Worm (Caenorhabditis elegans) whole organism, late embryonic: ENCODE data around the gene pho-13.
A peak's percentile ranks its signal among the peaks of the same experiment; 100 is the strongest.

Source experiments
- C08G9.2 ChIP-seq: sonication (generic microtip); optimal IDR thresholded peaks from 2 replicates; lab custom pipeline; 2016; ENCODE audit warnings: mild to moderate bottlenecking, missing genetic modification characterization, moderate library complexity, missing compliant biosample characterization
- C38D4.7 ChIP-seq: fragments of 200-800 bp; sonication (Bioruptor generic); optimal IDR thresholded peaks from 2 replicates; lab custom pipeline; 2018; ENCODE audit warnings: mild to moderate bottlenecking, missing genetic modification characterization, moderate library complexity, missing compliant biosample characterization
- F13H6.1 ChIP-seq: sonication (generic microtip); optimal IDR thresholded peaks from 2 replicates; lab custom pipeline; 2016; ENCODE audit warnings: missing genetic modification characterization, missing compliant biosample characterization
- K09A11.1 ChIP-seq: sonication (generic microtip); optimal IDR thresholded peaks from 2 replicates; lab custom pipeline; 2017; ENCODE audit warnings: antibody characterized with exemption, mild to moderate bottlenecking, missing genetic modification characterization, missing compliant biosample characterization; ENCODE audit not compliant: insufficient read depth
- ama-1 ChIP-seq: fragments of 150-350 bp; optimal IDR thresholded peaks from 2 replicates; lab custom pipeline; 2014
- ceh-14 ChIP-seq: sonication (generic microtip); optimal IDR thresholded peaks from 2 replicates; lab custom pipeline; 2016; ENCODE audit warnings: missing genotype, missing genetic modification characterization, missing compliant biosample characterization
- ceh-18 ChIP-seq: sonication (generic microtip); optimal IDR thresholded peaks from 2 replicates; lab custom pipeline; 2016; ENCODE audit warnings: missing genetic modification characterization, missing compliant biosample characterization
- ceh-31 ChIP-seq: sonication (generic microtip); optimal IDR thresholded peaks from 2 replicates; lab custom pipeline; 2016; ENCODE audit warnings: missing genetic modification characterization, missing compliant biosample characterization
- ceh-34 ChIP-seq: sonication (generic microtip); optimal IDR thresholded peaks from 2 replicates; lab custom pipeline; 2016; ENCODE audit warnings: mild to moderate bottlenecking, missing genetic modification characterization, missing compliant biosample characterization
- ceh-6 ChIP-seq: fragments of 200-800 bp; sonication (Bioruptor generic); optimal IDR thresholded peaks from 2 replicates; lab custom pipeline; 2018; ENCODE audit warnings: mild to moderate bottlenecking, missing genetic modification characterization, missing compliant biosample characterization
- dmd-4 ChIP-seq: sonication (generic microtip); optimal IDR thresholded peaks from 2 replicates; lab custom pipeline; 2016; ENCODE audit warnings: borderline replicate concordance, missing genetic modification characterization, missing compliant biosample characterization
- eyg-1 ChIP-seq: sonication (generic microtip); optimal IDR thresholded peaks from 2 replicates; lab custom pipeline; 2016; ENCODE audit warnings: missing genotype, missing genetic modification characterization, missing compliant biosample characterization
- fkh-10 ChIP-seq: fragments of 150-350 bp; optimal IDR thresholded peaks from 2 replicates; lab custom pipeline; 2014; ENCODE audit warnings: missing biosample characterization, missing genetic modification reagents, missing genetic modification characterization
- fkh-6 ChIP-seq: sonication (generic microtip); optimal IDR thresholded peaks from 2 replicates; lab custom pipeline; 2016; ENCODE audit warnings: missing genetic modification characterization, missing compliant biosample characterization
- gmeb-2 ChIP-seq: sonication (generic microtip); optimal IDR thresholded peaks from 2 replicates; lab custom pipeline; 2016; ENCODE audit warnings: missing genetic modification characterization, inconsistent platforms, missing compliant biosample characterization
- hlh-15 ChIP-seq: sonication (generic microtip); optimal IDR thresholded peaks from 2 replicates; lab custom pipeline; 2016; ENCODE audit warnings: missing genetic modification characterization, missing compliant biosample characterization
- hlh-30 ChIP-seq: sonication (generic microtip); optimal IDR thresholded peaks from 2 replicates; lab custom pipeline; 2017; ENCODE audit warnings: antibody characterized with exemption, missing genetic modification characterization, missing compliant biosample characterization; ENCODE audit not compliant: insufficient read depth
- lim-6 ChIP-seq: sonication (generic microtip); optimal IDR thresholded peaks from 2 replicates; lab custom pipeline; 2016; ENCODE audit warnings: missing genetic modification characterization, missing compliant biosample characterization
- nfya-1 ChIP-seq: sonication (generic microtip); optimal IDR thresholded peaks from 2 replicates; lab custom pipeline; 2017; ENCODE audit warnings: missing genetic modification characterization, mild to moderate bottlenecking, missing compliant biosample characterization, antibody characterized with exemption, moderate library complexity
- odd-2 ChIP-seq: sonication (generic microtip); optimal IDR thresholded peaks from 2 replicates; lab custom pipeline; 2017; ENCODE audit warnings: antibody characterized with exemption, mild to moderate bottlenecking, missing genetic modification characterization, missing compliant biosample characterization
- pag-3 ChIP-seq: sonication (generic microtip); optimal IDR thresholded peaks from 2 replicates; lab custom pipeline; 2016; ENCODE audit warnings: missing compliant biosample characterization, missing genetic modification characterization, borderline replicate concordance
- pat-9 ChIP-seq: fragments of 200-800 bp; sonication (Bioruptor generic); optimal IDR thresholded peaks from 2 replicates; lab custom pipeline; 2018; ENCODE audit warnings: mild to moderate bottlenecking, missing genetic modification characterization, moderate library complexity, missing compliant biosample characterization
- pax-1 ChIP-seq: fragments of 150-350 bp; optimal IDR thresholded peaks from 2 replicates; lab custom pipeline; 2014; ENCODE audit warnings: missing biosample characterization, missing genetic modification characterization
- pha-2 ChIP-seq: sonication (generic microtip); optimal IDR thresholded peaks from 2 replicates; lab custom pipeline; 2017; ENCODE audit warnings: mild to moderate bottlenecking, missing genetic modification characterization, missing compliant biosample characterization
- pqm-1 ChIP-seq: sonication (generic microtip); optimal IDR thresholded peaks from 2 replicates; lab custom pipeline; 2016; ENCODE audit warnings: missing genetic modification characterization, missing compliant biosample characterization
- pros-1 ChIP-seq: fragments of 150-350 bp; optimal IDR thresholded peaks from 2 replicates; lab custom pipeline; 2014; ENCODE audit warnings: missing biosample characterization, missing genetic modification reagents, missing genetic modification characterization
- rnt-1 ChIP-seq: sonication (generic microtip); optimal IDR thresholded peaks from 2 replicates; lab custom pipeline; 2016; ENCODE audit warnings: missing genetic modification characterization, missing compliant biosample characterization
- sox-4 ChIP-seq: sonication (generic microtip); optimal IDR thresholded peaks from 2 replicates; lab custom pipeline; 2017; ENCODE audit warnings: mild to moderate bottlenecking, missing genetic modification characterization, inconsistent platforms, missing compliant biosample characterization
- syd-9 ChIP-seq: sonication (generic microtip); optimal IDR thresholded peaks from 2 replicates; lab custom pipeline; 2016; ENCODE audit warnings: mild to moderate bottlenecking, missing genetic modification characterization, moderate library complexity, missing compliant biosample characterization
- tbx-2 ChIP-seq: sonication (generic microtip); optimal IDR thresholded peaks from 2 replicates; lab custom pipeline; 2016; ENCODE audit warnings: missing genetic modification characterization, missing compliant biosample characterization
- ttx-3 ChIP-seq: sonication (generic microtip); optimal IDR thresholded peaks from 2 replicates; lab custom pipeline; 2016; ENCODE audit warnings: missing genetic modification reagents, missing genetic modification characterization, missing compliant biosample characterization
- unc-3 ChIP-seq, 2 experiments: fragments of 200-800 bp in 1 of 2; sonication (Bioruptor generic) in 1 of 2; sonication (generic microtip) in 1 of 2; conservative IDR thresholded peaks in 1 of 2; optimal IDR thresholded peaks in 1 of 2; 2 replicates each; pipeline versions ENCODE4 v1.3.6 to Lab custom; 2016 to 2022; ENCODE audit warnings: missing compliant biosample characterization in 2 of 2, missing genetic modification characterization in 2 of 2, missing genetic modification reagents in 1 of 2
- unc-42 ChIP-seq: sonication (generic microtip); optimal IDR thresholded peaks from 2 replicates; lab custom pipeline; 2016; ENCODE audit warnings: missing genotype, missing genetic modification characterization, missing compliant biosample characterization
- unc-55 ChIP-seq: sonication (generic microtip); optimal IDR thresholded peaks from 2 replicates; lab custom pipeline; 2017; ENCODE audit warnings: missing biosample characterization, missing genetic modification reagents, missing genetic modification characterization
- unc-86 ChIP-seq: sonication (generic microtip); optimal IDR thresholded peaks from 2 replicates; lab custom pipeline; 2016; ENCODE audit warnings: missing genetic modification characterization, missing compliant biosample characterization
- zip-5 ChIP-seq: sonication (generic microtip); optimal IDR thresholded peaks from 2 replicates; lab custom pipeline; 2016; ENCODE audit warnings: missing genetic modification characterization, missing compliant biosample characterization
- ztf-16 ChIP-seq: sonication (generic microtip); optimal IDR thresholded peaks from 2 replicates; lab custom pipeline; 2017; ENCODE audit warnings: missing genetic modification characterization, missing compliant biosample characterization

The pho-13 gene

DNA sequence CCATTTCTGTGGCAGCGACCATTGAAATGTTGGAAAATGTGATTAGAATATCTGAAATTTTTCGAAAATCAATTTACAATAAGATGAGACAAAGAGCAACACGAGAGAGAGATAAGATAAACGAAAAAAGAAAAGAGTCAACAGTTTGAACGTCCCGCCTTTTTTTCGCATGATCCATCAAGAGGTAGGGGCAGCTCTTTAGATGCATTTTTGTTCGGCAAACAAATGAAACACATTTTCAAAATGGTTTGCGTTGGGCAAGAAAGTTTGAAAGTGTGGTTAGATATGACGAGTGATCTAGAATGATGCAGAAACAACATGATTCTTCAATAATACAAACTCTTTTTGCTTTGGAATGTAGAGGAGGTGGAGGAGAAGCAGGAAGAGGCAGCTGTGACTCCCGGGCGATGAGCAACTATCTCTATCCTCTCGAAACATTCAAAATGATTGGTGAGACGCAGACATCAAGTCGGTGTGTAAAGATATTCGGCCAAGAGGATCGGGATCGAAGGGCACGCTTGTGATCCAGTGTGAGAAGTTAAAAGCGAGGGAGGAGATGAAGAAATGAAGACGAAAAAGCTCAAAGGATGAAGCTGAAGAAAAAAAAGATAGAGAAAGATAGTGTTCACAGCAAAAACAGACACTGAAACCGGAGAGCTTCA, 37.8 kb upstream of the pho-13 start, which contains the start of gene F46C5.6:
TSS of gene F46C5.6 (minus strand) at position 51 of the 662 bp plus-strand sequence.
- TF ChIP-seq nfya-1 (tag; lab: Kevin White, UChicago) (peak; percentile 40), ceh-34 (tag; lab: Kevin White, UChicago) (peak; percentile 34), ceh-18 (tag; lab: Kevin White, UChicago) (peak; percentile 94), rnt-1 (tag; lab: Kevin White, UChicago) (peak; percentile 32), pha-2 (tag; lab: Kevin White, UChicago) (no peak), unc-55 (GFP tag; lab: Kevin White, UChicago) (peak; percentile 53), tbx-2 (tag; lab: Kevin White, UChicago) (peak; percentile 27), fkh-10 (GFP tag; lab: Kevin White, UChicago) (no peak), unc-86 (tag; lab: Kevin White, UChicago) (no peak)
- TF ChIP-seq, all 69 proteins: peak for 6

DNA sequence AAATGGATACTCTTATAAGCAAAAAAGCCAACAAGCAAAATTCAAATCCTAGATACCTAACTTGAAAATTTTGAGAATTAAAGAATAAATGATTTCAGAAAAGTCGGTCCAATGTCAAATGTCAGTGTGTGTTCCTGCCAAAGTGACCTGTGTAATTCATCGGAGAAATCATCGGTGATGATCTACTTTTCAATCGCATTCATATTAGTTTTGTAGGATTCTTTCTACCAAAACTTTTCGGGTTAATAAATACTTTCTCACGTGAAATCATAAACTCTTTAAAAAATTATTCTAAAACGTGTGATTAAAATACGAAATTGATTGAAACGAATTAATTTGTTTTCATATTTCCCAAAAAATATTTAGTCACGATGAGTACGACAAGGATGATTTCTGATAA, 32.2 kb upstream of the pho-13 start, which contains the start of gene F46C5.7:
TSS of gene F46C5.7 (plus strand) at position 301 of the 400 bp plus-strand sequence.
- TF ChIP-seq ceh-14 (tag; lab: Kevin White, UChicago): no peak
- no peak for TF ChIP-seq F13H6.1 (tag; lab: Kevin White, UChicago)
- no peak for TF ChIP-seq lim-6 (tag; lab: Kevin White, UChicago)
- TF ChIP-seq zip-5: no peak
- TF ChIP-seq sox-4: no peak

DNA sequence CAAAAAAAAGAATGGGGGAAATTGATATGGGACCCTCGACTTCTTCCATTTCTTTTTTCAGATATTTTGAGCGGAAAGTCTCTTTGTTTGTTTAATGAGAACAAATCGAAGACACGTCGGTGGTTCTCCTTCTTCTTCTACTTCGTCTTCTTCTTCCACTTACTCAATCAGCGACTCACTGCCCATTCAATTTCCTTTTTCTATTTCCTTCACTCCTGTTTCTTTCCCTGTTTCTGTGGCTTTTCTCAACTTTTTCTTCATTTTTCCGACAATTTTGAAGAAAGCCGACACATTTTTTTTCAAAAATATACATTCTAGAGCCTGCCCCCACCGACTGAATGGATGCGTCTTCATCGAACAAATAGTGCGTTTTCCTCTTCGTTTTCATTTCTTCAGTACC, 29.0 kb upstream of the pho-13 start, which contains the start of gene F46C5.4:
TSS of gene F46C5.4 (plus strand) at position 222 of the 400 bp plus-strand sequence.
- TF ChIP-seq odd-2 (tag; lab: Kevin White, UChicago) (no peak), unc-42 (peak; percentile 58)
- TF ChIP-seq, all 69 proteins: peak for 1

DNA sequence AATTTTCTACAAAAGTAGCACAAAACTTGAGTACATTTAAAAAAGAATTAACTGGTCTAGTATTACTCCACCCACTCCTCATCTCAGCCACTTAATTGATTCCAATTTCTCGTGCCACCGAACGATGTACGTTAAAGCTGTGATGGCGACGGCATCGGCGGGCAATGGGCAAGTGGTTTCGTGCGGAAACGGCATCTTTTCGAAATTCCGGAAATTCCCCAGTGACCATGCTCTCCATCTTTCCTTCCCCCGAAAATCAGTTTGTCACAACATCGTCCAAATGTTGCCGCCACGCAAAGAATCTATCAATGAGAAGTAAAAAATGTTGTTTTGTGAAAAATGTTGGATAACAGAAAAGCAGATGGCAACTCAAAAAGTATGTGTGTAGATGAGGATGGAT, 26.1 kb upstream of the pho-13 start:
- TF ChIP-seq pros-1 (tag; lab: Kevin White, UChicago) (no peak), fkh-6 (no peak), pag-3 (tag; lab: Kevin White, UChicago) (no peak), zip-5 (no peak), unc-3 (GFP tag; conservative IDR thresholded peaks at IDR 0.05; lab: Robert Waterston, UW) (no peak), unc-3 (tag; optimal IDR thresholded peaks at IDR 0.05; lab: Kevin White, UChicago) (no peak), rnt-1 (tag; lab: Kevin White, UChicago) (no peak), eyg-1 (tag; lab: Kevin White, UChicago) (no peak), tbx-2 (tag; lab: Kevin White, UChicago) (no peak), dmd-4 (tag; lab: Kevin White, UChicago) (no peak), ttx-3 (tag; lab: Kevin White, UChicago) (no peak), ceh-6 (GFP tag; lab: Kevin White, UChicago) (no peak), unc-86 (tag; lab: Kevin White, UChicago) (no peak), pax-1 (tag; lab: Kevin White, UChicago) (no peak), F13H6.1 (tag; lab: Kevin White, UChicago) (no peak), pat-9 (tag; lab: Kevin White, UChicago) (no peak), C08G9.2 (tag; lab: Kevin White, UChicago) (no peak), fkh-10 (GFP tag; lab: Kevin White, UChicago) (no peak), pha-2 (tag; lab: Kevin White, UChicago) (no peak), hlh-30 (tag; lab: Kevin White, UChicago) (no peak)

DNA sequence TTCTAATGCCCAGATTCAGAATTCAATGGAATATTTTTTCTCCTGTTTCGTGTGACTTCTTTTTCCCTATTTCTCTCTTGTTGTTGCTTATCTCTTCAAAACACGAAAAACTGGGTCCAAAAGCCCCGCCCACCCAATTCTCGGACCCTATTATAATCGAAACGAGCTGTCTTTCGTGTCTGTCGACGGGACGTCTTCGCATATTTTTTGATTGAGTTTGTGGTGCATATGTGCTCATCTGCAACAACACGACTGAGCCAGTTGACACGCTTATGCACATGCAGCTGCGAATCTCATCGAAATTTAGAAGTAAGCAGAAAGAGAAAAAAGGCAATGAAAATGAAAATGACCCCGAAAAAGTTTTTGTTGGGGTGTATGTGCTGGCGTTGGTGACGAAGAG, 24.1 kb upstream of the pho-13 start:
- no peak for TF ChIP-seq ceh-18 (tag; lab: Kevin White, UChicago)
- peak; percentile 63 for TF ChIP-seq unc-42

DNA sequence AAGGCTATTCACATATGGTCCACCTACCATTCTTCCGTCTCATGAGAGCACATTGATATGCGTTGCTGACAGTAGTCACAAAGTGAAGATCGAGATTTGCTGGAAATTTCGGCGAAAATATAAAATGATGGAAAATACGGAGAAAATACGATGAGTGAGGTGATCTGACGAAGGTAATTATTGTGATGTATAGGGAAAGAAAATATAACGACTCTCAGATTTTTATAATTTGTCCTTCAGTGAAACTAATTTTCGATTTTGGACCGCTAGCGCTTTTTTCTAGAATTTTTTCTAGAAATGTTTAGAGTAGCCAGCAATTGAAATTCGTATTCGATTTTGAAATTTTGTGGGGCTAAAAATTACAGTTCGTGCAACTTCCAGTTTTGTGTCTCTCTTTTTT, 22.4 kb upstream of the pho-13 start, which contains the start of gene F46C5.2:
TSS of gene F46C5.2 (minus strand) at position 101 of the 400 bp plus-strand sequence.
- TF ChIP-seq hlh-15 (no peak), C38D4.7 (GFP tag; lab: Kevin White, UChicago) (no peak), ceh-31 (no peak), lim-6 (tag; lab: Kevin White, UChicago) (no peak), pha-2 (tag; lab: Kevin White, UChicago) (no peak), syd-9 (tag; lab: Kevin White, UChicago) (no peak), ztf-16 (tag; lab: Kevin White, UChicago) (no peak), gmeb-2 (tag; lab: Kevin White, UChicago) (no peak), nfya-1 (tag; lab: Kevin White, UChicago) (no peak), pros-1 (tag; lab: Kevin White, UChicago) (no peak), ceh-14 (tag; lab: Kevin White, UChicago) (no peak), ceh-6 (GFP tag; lab: Kevin White, UChicago) (no peak), pqm-1 (tag; lab: Kevin White, UChicago) (no peak), K09A11.1 (tag; lab: Kevin White, UChicago) (no peak), unc-55 (GFP tag; lab: Kevin White, UChicago) (no peak), odd-2 (tag; lab: Kevin White, UChicago) (no peak), ama-1 (lab: Kevin White, UChicago) (no peak), ceh-18 (tag; lab: Kevin White, UChicago) (no peak)
